Fruit fly (Drosophila melanogaster): ENCODE data around the gene CycJ.

The CycJ gene

DNA sequence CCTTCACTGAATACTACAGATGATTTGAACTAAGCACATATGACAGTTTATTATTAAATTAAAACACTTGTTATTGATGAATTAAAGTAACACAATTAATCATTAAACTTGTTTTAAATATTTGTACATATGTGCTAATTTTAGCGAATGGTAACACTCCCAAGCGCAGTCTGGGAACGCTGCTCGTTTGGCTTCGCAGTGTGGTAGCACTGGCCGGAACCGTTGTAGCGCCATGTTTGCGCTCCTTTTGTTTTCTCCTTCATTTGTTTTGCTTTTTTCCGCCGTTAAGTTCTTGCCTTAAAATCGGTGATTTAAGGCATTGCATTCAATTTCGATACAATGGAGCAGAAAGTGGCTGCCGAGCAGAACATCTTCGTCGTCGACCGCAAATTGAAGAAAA lies at the start of gene CycJ:
Gene CycJ, plus strand, starts transcription at position 229 of the 400 bp plus-strand sequence.
- TF ChIP-seq CG17801 (GFP tag; optimal IDR thresholded peaks at IDR 0.05; ENCODE audit: partially characterized antibody) = no peak

DNA sequence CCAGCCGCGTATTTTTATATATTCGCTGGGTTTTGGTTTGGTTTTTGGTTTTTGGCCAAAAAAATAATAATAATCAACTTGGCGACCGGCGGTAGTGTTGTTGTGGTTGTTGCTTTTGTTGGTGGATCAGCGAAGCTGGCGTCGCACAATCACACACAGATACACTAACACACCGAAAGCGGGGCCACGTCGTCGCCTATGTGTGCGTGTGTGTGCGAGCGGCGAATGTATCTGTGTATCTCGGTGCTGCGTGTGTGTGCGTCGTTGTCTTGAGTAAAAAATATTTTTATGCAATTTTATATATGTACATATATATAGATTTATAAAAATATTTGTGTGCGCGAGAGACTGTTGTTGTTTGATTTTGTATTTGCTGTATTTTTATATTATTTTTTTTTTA lies 49.1 kb upstream of the CycJ start:
- no peak for TF ChIP-seq CG17801 (GFP tag; optimal IDR thresholded peaks at IDR 0.05; ENCODE audit: partially characterized antibody)

DNA sequence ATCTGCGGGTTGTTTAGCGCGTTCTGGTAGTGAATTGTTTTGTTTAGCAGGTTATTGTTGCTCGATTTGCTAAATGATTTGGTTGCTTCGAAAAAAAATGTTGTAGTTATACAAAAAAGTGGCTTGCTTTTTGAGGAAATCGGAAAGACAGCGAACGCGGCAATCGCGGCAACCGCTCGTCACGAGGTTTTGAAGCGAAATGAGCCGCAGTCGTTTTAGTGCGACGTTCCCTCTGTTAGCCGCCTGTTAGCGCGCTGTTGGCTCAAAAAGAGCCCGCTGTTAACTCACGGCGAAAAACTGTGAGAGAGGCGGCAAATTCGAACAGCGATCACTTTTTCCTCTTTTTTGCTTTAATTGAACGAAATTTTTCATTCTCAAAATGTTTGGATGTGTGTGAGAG lies 48.5 kb upstream of the CycJ start:
- TF ChIP-seq CG17801 (GFP tag; optimal IDR thresholded peaks at IDR 0.05; ENCODE audit: partially characterized antibody) = peak; percentile 36

DNA sequence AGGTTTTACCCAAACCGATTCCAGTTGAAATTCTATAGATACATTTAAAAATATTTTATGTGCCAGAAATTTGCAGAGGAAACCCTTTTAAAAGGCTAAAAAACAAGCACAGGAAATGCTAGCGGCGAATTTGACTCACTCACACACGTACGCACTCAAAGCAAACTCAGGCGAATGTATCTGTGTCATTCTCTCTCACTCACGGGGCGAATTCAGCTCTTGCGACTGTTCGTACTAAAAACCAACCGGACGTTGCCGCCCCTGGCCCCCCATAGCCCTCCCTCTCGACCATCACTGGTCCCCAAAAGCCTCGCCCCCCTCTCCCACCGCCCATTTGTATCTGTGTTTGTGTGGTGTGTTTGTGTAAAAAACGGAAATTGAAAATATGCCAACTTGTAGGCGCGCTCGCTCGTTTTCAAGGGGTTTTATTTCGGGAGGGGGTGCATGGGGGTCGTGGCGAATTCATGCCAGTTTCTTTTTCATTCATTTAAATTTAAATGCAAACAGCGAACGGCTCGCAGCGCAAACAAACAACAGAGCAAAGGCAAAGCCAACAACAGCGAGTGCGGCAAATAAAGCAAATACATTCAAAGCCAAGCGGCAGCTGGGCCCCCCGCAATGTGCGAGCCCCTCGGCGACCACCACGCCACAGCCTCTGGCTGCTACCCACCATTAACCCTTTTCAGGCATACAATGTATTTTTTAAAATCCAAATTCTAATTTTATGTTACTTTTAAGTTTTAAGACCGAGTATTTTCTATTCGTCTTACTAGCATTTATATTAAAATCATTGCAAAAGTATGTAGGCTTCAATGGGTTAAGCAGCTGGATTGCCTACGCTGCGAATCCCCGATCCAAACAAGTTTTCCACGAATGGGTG lies 47.8 kb upstream of the CycJ start:
- no peak for TF ChIP-seq CG17801 (GFP tag; optimal IDR thresholded peaks at IDR 0.05; ENCODE audit: partially characterized antibody)

DNA sequence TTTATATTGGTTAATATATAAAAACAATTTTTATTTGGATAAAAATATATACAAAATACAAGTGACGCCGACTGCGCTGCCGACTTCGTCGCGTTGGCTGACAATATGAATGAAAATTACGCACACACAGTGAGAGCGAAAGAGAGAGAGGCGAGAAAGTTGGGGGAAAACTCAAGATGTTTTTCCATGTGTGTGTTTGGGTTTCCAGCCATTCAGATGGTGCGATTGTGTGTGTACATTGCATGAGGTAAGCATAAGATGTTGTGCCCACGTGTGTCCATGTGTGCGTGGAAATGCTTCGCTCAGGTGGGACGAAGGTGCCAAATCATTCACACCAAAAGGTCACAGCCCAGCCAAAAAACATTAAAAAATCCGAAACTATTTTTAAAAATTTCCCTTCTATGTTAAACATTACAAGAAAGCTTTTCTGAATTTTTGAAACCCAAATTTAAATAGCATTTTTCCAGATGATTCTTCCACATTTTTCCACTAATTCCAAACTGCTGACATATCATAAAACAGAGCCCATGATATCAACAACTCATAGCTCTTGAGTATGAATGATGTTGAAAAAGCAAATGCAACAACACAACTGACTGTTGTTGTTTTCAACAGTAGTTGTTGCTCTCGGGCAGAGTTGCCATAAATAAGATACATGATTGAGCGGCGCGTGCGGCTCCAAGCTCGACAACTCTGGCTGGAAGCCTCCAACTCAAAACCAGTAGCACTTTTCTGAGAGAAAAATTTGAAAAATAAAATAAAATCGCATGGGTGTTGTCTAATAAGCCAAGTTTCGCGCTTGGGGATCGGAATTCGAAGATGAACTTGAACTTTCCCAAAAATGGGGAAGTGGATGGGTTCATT lies 46.6 kb upstream of the CycJ start:
- no peak for TF ChIP-seq CG17801 (GFP tag; optimal IDR thresholded peaks at IDR 0.05; ENCODE audit: partially characterized antibody)

DNA sequence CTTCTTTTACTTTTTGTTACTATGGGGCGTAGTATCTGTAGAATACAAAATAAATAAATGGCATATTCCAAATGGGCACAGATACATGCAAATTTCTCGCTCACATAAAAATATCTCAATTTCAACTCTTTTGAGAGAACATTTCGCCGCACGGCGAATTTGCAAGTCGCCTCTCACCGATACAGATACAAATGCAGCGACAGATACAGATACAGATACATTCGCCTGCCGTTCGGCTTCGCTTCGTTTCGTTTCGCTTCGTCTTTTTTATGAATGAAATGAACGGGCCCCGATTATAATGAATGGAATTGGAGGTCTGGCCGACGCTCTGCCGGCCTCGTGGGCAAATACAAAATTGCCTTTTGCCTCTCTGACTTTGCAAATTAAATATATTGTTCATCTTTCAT lies 46.0 kb upstream of the CycJ start:
- TF ChIP-seq CG17801 (GFP tag; optimal IDR thresholded peaks at IDR 0.05; ENCODE audit: partially characterized antibody) = no peak

DNA sequence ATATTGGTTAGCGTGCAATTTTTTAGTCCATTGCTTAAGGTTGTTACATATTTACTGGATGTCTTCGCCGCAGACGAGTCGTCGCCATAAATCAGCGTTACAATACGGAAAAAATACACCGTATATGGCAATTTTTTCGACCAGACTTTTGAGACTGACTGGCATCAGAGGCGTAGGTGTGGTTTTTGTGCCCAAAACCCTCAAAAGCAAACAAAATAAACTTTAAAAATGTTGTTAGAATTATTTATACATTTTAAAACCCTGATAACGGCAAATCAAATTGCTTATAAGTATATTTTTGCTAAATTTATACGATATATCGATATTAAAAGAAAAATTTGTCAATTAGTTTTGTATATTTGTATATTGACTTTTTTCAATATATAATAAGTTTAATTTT lies 45.6 kb upstream of the CycJ start:
- TF ChIP-seq CG17801 (GFP tag; optimal IDR thresholded peaks at IDR 0.05; ENCODE audit: partially characterized antibody) = no peak

DNA sequence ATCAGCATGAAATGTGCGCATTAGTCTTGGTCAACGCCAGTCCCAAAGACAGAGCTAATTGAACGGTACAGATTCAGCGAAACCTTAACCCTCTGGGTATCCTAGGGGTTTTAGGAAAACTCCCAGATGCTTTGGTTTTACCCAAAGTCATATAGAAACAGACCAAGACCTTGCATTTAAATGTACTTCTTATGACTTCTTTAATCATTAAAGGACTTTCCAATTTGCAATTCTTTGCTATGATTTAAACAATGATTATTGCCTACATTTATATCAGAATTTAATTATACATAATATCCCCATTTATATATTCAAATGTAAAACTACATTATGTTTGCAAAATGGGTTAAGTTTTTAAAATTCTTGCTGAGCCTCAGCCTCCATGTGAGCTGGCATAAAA lies 43.2 kb upstream of the CycJ start:
- TF ChIP-seq CG17801 (GFP tag; optimal IDR thresholded peaks at IDR 0.05; ENCODE audit: partially characterized antibody) = no peak

DNA sequence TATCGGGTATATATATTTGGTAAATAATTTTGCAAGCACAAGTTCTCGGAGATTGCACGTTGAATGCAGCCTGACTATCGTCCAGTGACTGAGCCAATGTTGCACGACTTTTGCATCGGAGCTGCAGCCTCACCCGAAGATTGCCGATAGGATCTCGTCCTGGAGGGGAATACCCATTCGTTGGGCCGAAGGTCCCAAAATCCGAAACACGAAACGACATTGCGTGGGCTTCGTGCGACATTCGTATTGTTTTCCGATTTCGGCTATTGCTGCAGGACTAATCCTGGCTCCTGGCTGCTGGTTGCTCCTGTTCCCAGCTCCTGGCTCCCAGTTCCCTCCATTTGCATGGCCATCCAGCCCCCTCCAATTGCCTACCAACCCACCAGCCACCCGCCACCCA lies 41.4 kb upstream of the CycJ start, which contains the start of gene sty:
Gene sty, minus strand, starts transcription at position 90 of the 400 bp plus-strand sequence.
- no peak for TF ChIP-seq CG17801 (GFP tag; optimal IDR thresholded peaks at IDR 0.05; ENCODE audit: partially characterized antibody)

DNA sequence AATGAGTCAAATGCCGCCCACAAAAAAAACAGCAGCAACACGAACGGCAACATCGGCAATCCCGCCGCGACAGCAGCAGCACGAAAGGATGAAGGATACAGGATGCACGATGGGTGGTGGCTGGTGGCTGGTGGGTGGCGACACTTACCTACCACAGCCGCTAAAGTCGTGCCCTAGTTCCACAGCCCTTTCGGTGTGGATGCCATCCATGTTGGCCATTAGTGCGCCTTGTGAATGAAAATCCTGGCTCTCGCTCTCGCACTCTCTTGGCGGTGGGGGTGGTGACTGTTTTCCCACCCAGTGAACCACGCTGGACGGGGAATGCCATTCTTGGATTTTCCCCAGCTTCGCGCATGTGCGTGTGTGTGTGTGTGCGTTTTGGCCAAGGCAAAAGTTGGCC lies 39.2 kb upstream of the CycJ start:
- no peak for TF ChIP-seq CG17801 (GFP tag; optimal IDR thresholded peaks at IDR 0.05; ENCODE audit: partially characterized antibody)

DNA sequence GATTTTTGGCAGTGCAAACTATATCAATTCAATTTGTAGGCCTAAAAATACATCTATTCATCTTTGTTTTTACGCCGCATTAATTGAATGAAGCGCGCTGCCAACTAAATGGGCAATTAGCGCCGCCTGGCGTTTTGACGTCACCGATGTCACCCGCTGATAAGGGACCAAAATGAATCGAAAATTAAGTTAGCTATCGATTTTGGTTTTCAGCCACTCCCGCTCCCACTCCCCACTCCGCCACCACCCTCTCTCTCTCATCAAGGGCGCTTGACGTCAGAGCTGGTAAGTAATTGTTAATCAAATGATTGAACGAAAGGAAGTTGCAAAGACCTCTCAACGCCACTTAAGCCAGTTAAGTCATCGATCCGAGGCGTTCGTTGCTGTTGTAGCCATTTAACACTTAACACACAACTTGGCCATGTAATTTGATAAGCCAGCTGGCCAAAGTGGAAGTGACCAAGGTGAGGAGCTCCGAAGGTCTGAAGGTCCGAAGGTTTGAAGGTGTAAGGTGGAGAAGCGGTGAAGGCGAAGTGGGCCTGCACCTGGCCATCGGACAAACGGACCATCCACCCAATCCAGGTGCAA lies 35.1 kb upstream of the CycJ start:
- TF ChIP-seq CG17801 (GFP tag; optimal IDR thresholded peaks at IDR 0.05; ENCODE audit: partially characterized antibody) = no peak

DNA sequence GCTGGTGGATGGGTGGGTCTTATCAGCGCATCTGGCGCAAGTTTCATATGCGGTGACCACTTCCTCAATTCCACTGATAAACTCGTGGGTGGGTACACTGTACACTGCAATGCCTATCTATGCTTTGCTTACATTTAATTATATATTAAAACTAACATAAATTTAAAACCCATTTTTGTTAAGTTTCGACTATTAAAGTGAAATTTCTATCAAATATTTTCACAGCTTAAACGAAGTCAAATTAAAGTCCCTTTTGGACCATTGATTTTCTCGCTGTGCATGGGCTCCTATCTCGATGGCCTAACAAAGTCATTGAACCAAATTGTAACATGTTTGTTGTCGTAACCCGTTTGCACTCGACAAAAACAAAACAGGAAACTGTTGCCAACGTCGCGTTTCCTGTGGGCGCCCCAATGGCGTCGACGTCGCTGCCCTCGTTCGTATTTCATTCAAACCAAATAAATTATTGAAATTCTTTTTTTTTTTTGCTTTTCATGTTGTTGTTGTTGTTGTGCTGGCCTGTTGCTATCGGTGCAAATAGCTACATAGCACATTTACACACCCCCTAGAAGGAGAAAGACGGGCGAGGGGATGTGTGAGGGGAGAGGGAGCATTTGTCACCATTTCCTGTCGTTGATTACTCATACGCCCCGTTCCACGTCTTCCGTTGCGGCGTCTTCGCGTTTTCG lies 33.4 kb upstream of the CycJ start:
- TF ChIP-seq CG17801 (GFP tag; optimal IDR thresholded peaks at IDR 0.05; ENCODE audit: partially characterized antibody) = no peak

DNA sequence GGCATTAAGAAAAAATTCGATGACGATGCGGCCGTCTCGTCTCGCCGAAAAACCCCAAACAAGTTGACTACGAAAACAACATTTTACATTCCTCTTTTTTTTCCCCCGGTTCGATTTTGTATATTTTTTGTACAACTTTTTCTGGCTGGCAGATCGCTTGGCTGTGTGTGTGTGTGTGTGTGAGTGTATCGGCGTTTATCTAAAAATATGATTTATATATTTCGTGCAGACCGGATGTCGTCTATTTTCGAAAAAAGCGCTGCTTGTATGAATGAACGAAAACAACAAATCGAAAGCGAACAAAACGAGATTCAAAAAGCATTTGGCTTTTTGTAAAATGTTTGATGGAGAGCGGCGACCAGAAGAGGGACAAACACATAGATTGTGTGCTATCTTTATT lies 32.3 kb upstream of the CycJ start:
- TF ChIP-seq CG17801 (GFP tag; optimal IDR thresholded peaks at IDR 0.05; ENCODE audit: partially characterized antibody) = no peak

DNA sequence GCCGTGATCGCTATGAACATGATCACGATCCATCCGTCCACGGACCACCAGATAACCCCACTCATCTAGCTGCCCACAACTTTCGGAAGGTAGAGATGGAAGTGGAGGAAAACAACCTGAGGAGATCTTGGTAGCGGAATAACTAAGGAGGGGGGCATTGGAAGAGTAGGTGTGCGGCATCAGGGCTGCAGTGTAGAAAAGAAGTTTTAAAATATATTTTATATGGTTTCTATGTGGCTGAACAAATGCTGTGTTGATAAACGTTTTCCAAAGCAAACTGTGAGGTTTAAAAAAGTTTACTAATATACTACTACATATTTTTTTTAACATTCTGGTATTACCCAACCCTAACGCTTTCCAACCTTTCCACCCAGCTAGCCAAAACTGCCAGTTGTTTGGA lies 31.3 kb upstream of the CycJ start:
- TF ChIP-seq CG17801 (GFP tag; optimal IDR thresholded peaks at IDR 0.05; ENCODE audit: partially characterized antibody) = no peak

All from ovary, adult (tissue).